Fruit fly (Drosophila melanogaster) whole organism, embryonic: Measurements from ENCODE around the gene Nasp.
A peak's percentile ranks its signal among the peaks of the same experiment; 100 is the strongest.

Source experiments
- Awh ChIP-seq: fragments of 200-800 bp; sonication (Bioruptor generic); IDR thresholded peaks from 2 replicates; pipeline ENCODE4, ENCODE4 v1.3.6; 2022; ENCODE audit warnings: missing biosample characterization, missing genetic modification characterization
- CG10267 ChIP-seq: fragments of 200-800 bp; sonication (Bioruptor generic); optimal IDR thresholded peaks from 2 replicates; lab custom pipeline; 2018; ENCODE audit warnings: missing biosample characterization, mild to moderate bottlenecking, missing genetic modification characterization, moderate library complexity
- CG10366 ChIP-seq: fragments of 200-800 bp; sonication (Bioruptor generic); IDR thresholded peaks from 2 replicates; pipeline ENCODE4 v1.3.6; 2022; ENCODE audit warnings: missing biosample characterization, missing genetic modification characterization
- CG10654 ChIP-seq: fragments of 200-800 bp; sonication (Bioruptor generic); optimal IDR thresholded peaks from 2 replicates; lab custom pipeline; 2016; ENCODE audit warnings: missing biosample characterization, missing genetic modification characterization
- CG10979 ChIP-seq: fragments of 200-800 bp; sonication (Bioruptor generic); optimal IDR thresholded peaks from 2 replicates; lab custom pipeline; 2018; ENCODE audit warnings: missing biosample characterization, mild to moderate bottlenecking, missing genetic modification characterization, moderate library complexity
- CG11093 ChIP-seq: fragments of 200-800 bp; sonication (Bioruptor generic); IDR thresholded peaks from 3 replicates; pipeline ENCODE4 v1.3.6; 2022; ENCODE audit warnings: missing biosample characterization, missing genetic modification characterization
- CG11398 ChIP-seq: fragments of 200-800 bp; sonication (Bioruptor generic); optimal IDR thresholded peaks from 2 replicates; lab custom pipeline; 2016; ENCODE audit warnings: missing biosample characterization, missing genetic modification characterization
- CG11696 ChIP-seq: fragments of 200-800 bp; sonication (Bioruptor generic); IDR thresholded peaks from 2 replicates; pipeline ENCODE4 v1.3.6; 2022; ENCODE audit warnings: missing biosample characterization, missing genetic modification characterization
- CG12104 ChIP-seq: fragments of 200-800 bp; sonication (Bioruptor generic); optimal IDR thresholded peaks from 3 replicates; lab custom pipeline; 2016; ENCODE audit warnings: missing biosample characterization, missing genetic modification characterization
- CG13775 ChIP-seq: fragments of 200-800 bp; sonication (Bioruptor generic); optimal IDR thresholded peaks from 3 replicates; lab custom pipeline; 2017; ENCODE audit warnings: missing biosample characterization, mild to moderate bottlenecking, missing genetic modification characterization
- CG14050 ChIP-seq: fragments of 200-800 bp; sonication (Bioruptor generic); IDR thresholded peaks from 3 replicates; pipeline ENCODE4 v1.3.6; 2022; ENCODE audit warnings: missing biosample characterization, missing genetic modification characterization
- CG18476 ChIP-seq: fragments of 200-800 bp; sonication (Bioruptor generic); optimal IDR thresholded peaks from 2 replicates; lab custom pipeline; 2016; ENCODE audit warnings: missing biosample characterization, mild to moderate bottlenecking, missing genetic modification characterization
- CG18764 ChIP-seq: fragments of 200-800 bp; sonication (Bioruptor generic); optimal IDR thresholded peaks from 3 replicates; lab custom pipeline; 2016; ENCODE audit warnings: missing biosample characterization, missing genetic modification characterization
- CG2678 ChIP-seq: fragments of 200-800 bp; sonication (Bioruptor generic); optimal IDR thresholded peaks from 3 replicates; lab custom pipeline; 2019; ENCODE audit warnings: missing biosample characterization, mild to moderate bottlenecking, missing genetic modification characterization, moderate library complexity
- CG32532 ChIP-seq: fragments of 200-800 bp; sonication (Bioruptor generic); IDR thresholded peaks from 2 replicates; pipeline ENCODE4 v1.3.6; 2022; ENCODE audit warnings: missing biosample characterization, missing genetic modification characterization
- CG3407 ChIP-seq: fragments of 200-800 bp; sonication (Bioruptor generic); optimal IDR thresholded peaks from 2 replicates; lab custom pipeline; 2018; ENCODE audit warnings: missing biosample characterization, mild to moderate bottlenecking, missing genetic modification characterization
- CG34422 ChIP-seq: fragments of 200-800 bp; sonication (Bioruptor generic); IDR thresholded peaks from 3 replicates; pipeline ENCODE4 v1.3.6; 2022; ENCODE audit warnings: missing biosample characterization, missing genetic modification characterization
- CG4328 ChIP-seq: fragments of 200-800 bp; sonication (Bioruptor generic); optimal IDR thresholded peaks from 3 replicates; lab custom pipeline; 2017; ENCODE audit warnings: missing biosample characterization, missing genetic modification reagents, missing genetic modification characterization
- CG4360 ChIP-seq: fragments of 200-800 bp; sonication (Bioruptor generic); IDR thresholded peaks from 2 replicates; pipeline ENCODE4 v1.3.6; 2022; ENCODE audit warnings: missing biosample characterization, missing genetic modification characterization
- CG4707 ChIP-seq: fragments of 200-800 bp; sonication (Bioruptor generic); optimal IDR thresholded peaks from 2 replicates; lab custom pipeline; 2018; ENCODE audit warnings: missing biosample characterization, mild to moderate bottlenecking, missing genetic modification characterization, moderate library complexity
- CG5245 ChIP-seq: fragments of 200-800 bp; sonication (Bioruptor generic); optimal IDR thresholded peaks from 3 replicates; lab custom pipeline; 2016; ENCODE audit warnings: missing biosample characterization, missing genetic modification characterization
- CG6654 ChIP-seq: fragments of 200-800 bp; sonication (Bioruptor generic); optimal IDR thresholded peaks from 2 replicates; lab custom pipeline; 2017; ENCODE audit warnings: missing biosample characterization, mild to moderate bottlenecking, missing genetic modification characterization
- CG7556 ChIP-seq: fragments of 200-800 bp; sonication (Bioruptor generic); optimal IDR thresholded peaks from 2 replicates; lab custom pipeline; 2017; ENCODE audit warnings: missing biosample characterization, mild to moderate bottlenecking, missing genetic modification characterization
- CG8924 ChIP-seq: fragments of 200-800 bp; optimal IDR thresholded peaks from 3 replicates; lab custom pipeline; 2019; ENCODE audit warnings: missing biosample characterization, mild to moderate bottlenecking, missing genetic modification characterization, moderate library complexity
- CG9932 ChIP-seq: fragments of 200-800 bp; sonication (Bioruptor generic); IDR thresholded peaks from 2 replicates; pipeline ENCODE4 v1.3.6; 2022; ENCODE audit warnings: missing biosample characterization, missing genetic modification characterization
- Dek ChIP-seq: fragments of 200-800 bp; sonication (Bioruptor generic); optimal IDR thresholded peaks from 3 replicates; lab custom pipeline; 2019; ENCODE audit warnings: missing biosample characterization, mild to moderate bottlenecking, missing genetic modification characterization, moderate library complexity
- HLH4C ChIP-seq: fragments of 200-800 bp; sonication (Bioruptor generic); IDR thresholded peaks from 3 replicates; pipeline ENCODE4 v1.3.6; 2022; ENCODE audit warnings: missing biosample characterization, missing genetic modification characterization; ENCODE audit not compliant: partially characterized antibody
- MTF-1 ChIP-seq: fragments of 200-800 bp; sonication (Bioruptor generic); optimal IDR thresholded peaks from 2 replicates; lab custom pipeline; 2018; ENCODE audit warnings: missing biosample characterization, mild to moderate bottlenecking, missing genetic modification characterization, borderline replicate concordance
- Med ChIP-seq: fragments of 200-800 bp; sonication (Bioruptor generic); peaks from one replicate; lab custom pipeline; 2016; ENCODE audit warnings: missing biosample characterization, missing genetic modification characterization, mild to moderate bottlenecking, inconsistent platforms, moderate library complexity
- Meics ChIP-seq: fragments of 200-800 bp; sonication (Bioruptor generic); optimal IDR thresholded peaks from 2 replicates; lab custom pipeline; 2017; ENCODE audit warnings: missing biosample characterization, mild to moderate bottlenecking, missing genetic modification characterization
- Neu2 ChIP-seq: fragments of 200-800 bp; sonication (Bioruptor generic); optimal IDR thresholded peaks from 3 replicates; lab custom pipeline; 2016; ENCODE audit warnings: missing biosample characterization, missing genetic modification characterization, borderline replicate concordance
- Nf-YA ChIP-seq: fragments of 200-800 bp; sonication (Bioruptor generic); IDR thresholded peaks from 2 replicates; pipeline ENCODE4 v1.3.6; 2022; ENCODE audit warnings: missing biosample characterization, missing genetic modification characterization
- Nf-YB ChIP-seq: fragments of 200-800 bp; sonication (Bioruptor generic); optimal IDR thresholded peaks from 3 replicates; lab custom pipeline; 2019; ENCODE audit warnings: missing biosample characterization, mild to moderate bottlenecking, missing genetic modification characterization, moderate library complexity
- Oli ChIP-seq: fragments of 200-800 bp; sonication (Bioruptor generic); optimal IDR thresholded peaks from 2 replicates; lab custom pipeline; 2018; ENCODE audit warnings: missing biosample characterization, mild to moderate bottlenecking, missing genetic modification characterization, moderate library complexity
- Pdp1 ChIP-seq, 2 experiments: fragments of 200-800 bp; sonication (Bioruptor generic); optimal IDR thresholded peaks; 3 replicates each; lab custom pipeline; 2016; ENCODE audit warnings: missing biosample characterization in 2 of 2, missing genetic modification characterization in 2 of 2, mild to moderate bottlenecking in 1 of 2, moderate library complexity in 1 of 2
- Sox100B ChIP-seq: fragments of 200-800 bp; sonication (Bioruptor generic); optimal IDR thresholded peaks from 3 replicates; lab custom pipeline; 2018; ENCODE audit warnings: missing biosample characterization, mild to moderate bottlenecking, missing genetic modification characterization
- ato ChIP-seq: fragments of 200-800 bp; sonication (Bioruptor generic); IDR thresholded peaks from 2 replicates; pipeline ENCODE4 v1.3.6; 2022; ENCODE audit warnings: missing biosample characterization, missing genetic modification characterization; ENCODE audit not compliant: partially characterized antibody
- az2 ChIP-seq: fragments of 200-800 bp; sonication (Bioruptor generic); optimal IDR thresholded peaks from 3 replicates; lab custom pipeline; 2016; ENCODE audit warnings: missing biosample characterization, missing genetic modification characterization
- bowl ChIP-seq: fragments of 200-800 bp; sonication (Bioruptor generic); IDR thresholded peaks from 2 replicates; pipeline ENCODE4 v1.3.6; 2022; ENCODE audit warnings: missing biosample characterization, missing genetic modification characterization
- caup ChIP-seq: fragments of 200-800 bp; sonication (Bioruptor generic); optimal IDR thresholded peaks from 3 replicates; lab custom pipeline; 2017; ENCODE audit warnings: missing biosample characterization, mild to moderate bottlenecking, missing genetic modification characterization, moderate library complexity; ENCODE audit not compliant: severe bottlenecking
- danr ChIP-seq: fragments of 200-800 bp; sonication (Bioruptor generic); IDR thresholded peaks from 2 replicates; pipeline ENCODE4 v1.3.6; 2022; ENCODE audit warnings: missing biosample characterization, missing genetic modification characterization
- lab ChIP-seq: fragments of 200-800 bp; sonication (Bioruptor generic); optimal IDR thresholded peaks from 3 replicates; lab custom pipeline; 2017; ENCODE audit warnings: missing biosample characterization, missing genetic modification characterization, mild to moderate bottlenecking, moderate library complexity, missing genetic modification reagents
- lilli ChIP-seq: fragments of 200-800 bp; sonication (Bioruptor generic); optimal IDR thresholded peaks from 3 replicates; lab custom pipeline; 2016; ENCODE audit warnings: missing biosample characterization, missing genetic modification characterization
- sens ChIP-seq: fragments of 200-800 bp; sonication (Bioruptor generic); peaks from one replicate; lab custom pipeline; 2016; ENCODE audit warnings: missing biosample characterization, missing genetic modification characterization
- ssp ChIP-seq: fragments of 200-800 bp; sonication (Bioruptor generic); IDR thresholded peaks from 2 replicates; pipeline ENCODE4 v1.3.6; 2022; ENCODE audit warnings: missing biosample characterization, missing genetic modification characterization
- stc ChIP-seq: fragments of 200-800 bp; sonication (Bioruptor generic); IDR thresholded peaks from 2 replicates; pipeline ENCODE4 v1.3.6; 2022; ENCODE audit warnings: missing biosample characterization, missing genetic modification characterization
- tna ChIP-seq: fragments of 200-800 bp; sonication (Bioruptor generic); IDR thresholded peaks from 2 replicates; pipeline ENCODE4 v1.3.6; 2022; ENCODE audit warnings: missing biosample characterization, missing genetic modification characterization; ENCODE audit not compliant: partially characterized antibody
- vvl ChIP-seq: fragments of 200-800 bp; sonication (Bioruptor generic); IDR thresholded peaks from 2 replicates; pipeline ENCODE4 v1.3.6; 2022; ENCODE audit warnings: missing biosample characterization, missing genetic modification characterization
- wek ChIP-seq: fragments of 200-800 bp; sonication (Bioruptor generic); optimal IDR thresholded peaks from 3 replicates; lab custom pipeline; 2018; ENCODE audit warnings: missing biosample characterization, mild to moderate bottlenecking, missing genetic modification characterization, moderate library complexity
- zfh1 ChIP-seq: fragments of 200-800 bp; sonication (Bioruptor generic); IDR thresholded peaks from 3 replicates; pipeline ENCODE4 v1.3.6; 2022; ENCODE audit warnings: missing biosample characterization, missing genetic modification characterization

Gene Nasp

dm6 chr3R:8746354-8746753 lies 1.2 kb upstream of the Nasp start (continued):
- TF ChIP-seq Meics (GFP tag; lab: Kevin White, UChicago): peak; percentile 46
- peak; percentile 70 for TF ChIP-seq Med
- 0 out of 2 replicates have a peak, but pooled peaks have one; percentile 44 for TF ChIP-seq CG11696 (GFP tag; lab: Robert Waterston, UW)
- peak; percentile 59 for TF ChIP-seq lab (GFP tag; lab: Kevin White, UChicago)
- TF ChIP-seq Dek (tag; lab: Kevin White, UChicago): peak; percentile 37
- peak; percentile 81 for TF ChIP-seq sens (GFP tag; lab: Kevin White, UChicago)
- TF ChIP-seq zfh1 (GFP tag; lab: Robert Waterston, UW): peak; percentile 64; the same call in 1 of the 3 replicates
- TF ChIP-seq CG34422 (GFP tag; lab: Robert Waterston, UW): peak; percentile 56; the same call in 2 of the 3 replicates
- peak; percentile 68 for TF ChIP-seq Sox100B (GFP tag; lab: Kevin White, UChicago)
- TF ChIP-seq Awh (GFP tag; lab: Robert Waterston, UW): peak; percentile 45; the same call in 1 of the 2 replicates
- peak; percentile 73 for TF ChIP-seq vvl (GFP tag; lab: Robert Waterston, UW)
- TF ChIP-seq ato (GFP tag; lab: Robert Waterston, UW): no peak
- TF ChIP-seq Nf-YA (GFP tag; lab: Robert Waterston, UW): peak; percentile 54
- peak; percentile 2 for TF ChIP-seq caup
- peak; percentile 47 for TF ChIP-seq MTF-1 (GFP tag; lab: Kevin White, UChicago)
- TF ChIP-seq CG10654 (GFP tag; lab: Kevin White, UChicago): peak; percentile 11
- TF ChIP-seq CG9932: peak; percentile 36; the same call in 1 of the 2 replicates
- no peak for TF ChIP-seq wek (GFP tag; lab: Kevin White, UChicago)
- peak; percentile 66 for TF ChIP-seq az2 (GFP tag; lab: Kevin White, UChicago)
- TF ChIP-seq lilli (GFP tag; lab: Kevin White, UChicago): peak; percentile 58
- TF ChIP-seq CG3407: peak; percentile 44
- peak; percentile 66 for TF ChIP-seq Oli (tag; lab: Kevin White, UChicago)
- TF ChIP-seq Nf-YB: peak; percentile 40
- no peak for TF ChIP-seq HLH4C (GFP tag; lab: Robert Waterston, UW)
- TF ChIP-seq Neu2 (GFP tag; lab: Kevin White, UChicago): no peak
- TF ChIP-seq CG4360 (GFP tag; lab: Robert Waterston, UW): no peak
- no peak for TF ChIP-seq danr (GFP tag; lab: Robert Waterston, UW)
- TF ChIP-seq CG12104: peak; percentile 39
- peak; percentile 44 for TF ChIP-seq CG18476 (GFP tag; lab: Kevin White, UChicago)
- 0 out of 2 replicates have a peak, but pooled peaks have one; percentile 21 for TF ChIP-seq CG10366 (GFP tag; lab: Robert Waterston, UW)
- no peak for TF ChIP-seq tna (GFP tag; lab: Robert Waterston, UW)
- TF ChIP-seq stc (GFP tag; lab: Robert Waterston, UW): peak; percentile 72
- TF ChIP-seq CG4328 (GFP tag; lab: Kevin White, UChicago): no peak
- peak; percentile 54; the same call in 2 of the 3 replicates for TF ChIP-seq CG11093 (GFP tag; lab: Robert Waterston, UW)
- peak; percentile 33 for TF ChIP-seq CG5245 (GFP tag; lab: Kevin White, UChicago)
- peak; percentile 71 for TF ChIP-seq CG8924 (tag; lab: Kevin White, UChicago)
- no peak for TF ChIP-seq bowl (GFP tag; lab: Robert Waterston, UW)
- peak; percentile 59 for TF ChIP-seq CG13775 (GFP tag; lab: Kevin White, UChicago)
- no peak for TF ChIP-seq CG6654 (GFP tag; lab: Kevin White, UChicago)
- peak; percentile 30; the same call in 1 of the 2 replicates for TF ChIP-seq ssp
- TF ChIP-seq CG10267: peak; percentile 62
- TF ChIP-seq CG4707 (GFP tag; lab: Kevin White, UChicago): peak; percentile 28
- peak; percentile 22 to 31 for TF ChIP-seq Pdp1 (GFP tag; optimal IDR thresholded peaks at IDR 0.05; lab: Kevin White, UChicago)
- peak; percentile 66 for TF ChIP-seq CG2678 (tag; lab: Kevin White, UChicago)
- peak; percentile 28 for TF ChIP-seq CG18764 (GFP tag; lab: Kevin White, UChicago)
- TF ChIP-seq CG11398 (GFP tag; lab: Kevin White, UChicago): no peak
- TF ChIP-seq CG32532 (GFP tag; lab: Robert Waterston, UW): peak; percentile 40; the same call in 1 of the 2 replicates
- TF ChIP-seq CG10979 (tag; lab: Kevin White, UChicago): peak; percentile 76
- peak; percentile 67 for TF ChIP-seq CG7556
- TF ChIP-seq CG14050 (GFP tag; lab: Robert Waterston, UW): peak; percentile 37; the same call in 1 of the 3 replicates
